Worm (Caenorhabditis elegans) whole organism, late embryonic: ENCODE data around the gene tbx-37.

ENCODE experiments used
- F13H6.1 ChIP-seq: sonication (generic microtip); optimal IDR thresholded peaks from 2 replicates; lab custom pipeline; 2016; ENCODE audit warnings: missing genetic modification characterization, missing compliant biosample characterization
- K09A11.1 ChIP-seq: sonication (generic microtip); optimal IDR thresholded peaks from 2 replicates; lab custom pipeline; 2017; ENCODE audit warnings: antibody characterized with exemption, mild to moderate bottlenecking, missing genetic modification characterization, missing compliant biosample characterization; ENCODE audit not compliant: insufficient read depth
- ama-1 ChIP-seq: fragments of 150-350 bp; optimal IDR thresholded peaks from 2 replicates; lab custom pipeline; 2014
- che-1 ChIP-seq: sonication (generic microtip); optimal IDR thresholded peaks from 2 replicates; lab custom pipeline; 2016; ENCODE audit warnings: mild to moderate bottlenecking, missing genetic modification characterization, missing compliant biosample characterization
- elt-2 ChIP-seq: sonication (generic microtip); optimal IDR thresholded peaks from 2 replicates; lab custom pipeline; 2016; ENCODE audit warnings: missing genetic modification reagents, missing genetic modification characterization, missing compliant biosample characterization
- lin-11 ChIP-seq: fragments of 200-800 bp; sonication (Bioruptor generic); optimal IDR thresholded peaks from 2 replicates; lab custom pipeline; 2018; ENCODE audit warnings: mild to moderate bottlenecking, missing genetic modification characterization, missing compliant biosample characterization

DNA sequence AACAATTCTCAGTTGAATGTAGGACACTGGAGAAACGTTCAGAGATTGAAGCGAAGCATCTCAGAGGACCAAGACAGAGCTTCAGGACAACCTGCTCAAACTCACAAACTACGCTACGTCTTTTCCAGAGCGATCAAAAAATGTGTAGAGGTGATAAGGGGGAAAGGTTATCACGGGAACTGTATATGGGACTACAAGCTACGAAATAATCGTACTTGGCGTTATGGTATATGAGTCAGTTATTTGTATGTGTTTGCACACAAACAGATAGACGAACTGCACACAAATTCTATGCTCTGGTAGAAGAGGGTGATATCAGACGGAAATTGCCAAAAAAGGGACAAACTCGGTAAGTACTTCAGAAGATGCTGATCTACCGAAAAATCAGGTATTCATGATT lies 42.3 kb upstream of the tbx-37 start:
- TF ChIP-seq ama-1: no peak
- no peak for TF ChIP-seq che-1 (tag; lab: Kevin White, UChicago)
- no peak for TF ChIP-seq elt-2 (tag; lab: Kevin White, UChicago)
- TF ChIP-seq lin-11 (tag; lab: Kevin White, UChicago): no peak
- no peak for TF ChIP-seq F13H6.1 (tag; lab: Kevin White, UChicago)
- no peak for TF ChIP-seq K09A11.1
